Worm (Caenorhabditis elegans) whole organism, late embryonic: Measurements from ENCODE around the gene gldc-1.

Experiments used
- C08G9.2 ChIP-seq: sonication (generic microtip); optimal IDR thresholded peaks from 2 replicates; lab custom pipeline; 2016; ENCODE audit warnings: mild to moderate bottlenecking, missing genetic modification characterization, moderate library complexity, missing compliant biosample characterization
- F13H6.1 ChIP-seq: sonication (generic microtip); optimal IDR thresholded peaks from 2 replicates; lab custom pipeline; 2016; ENCODE audit warnings: missing genetic modification characterization, missing compliant biosample characterization
- K02D7.2 ChIP-seq: sonication (generic microtip); optimal IDR thresholded peaks from 2 replicates; lab custom pipeline; 2017; ENCODE audit warnings: mild to moderate bottlenecking, missing genetic modification characterization, missing compliant biosample characterization
- K09A11.1 ChIP-seq: sonication (generic microtip); optimal IDR thresholded peaks from 2 replicates; lab custom pipeline; 2017; ENCODE audit warnings: antibody characterized with exemption, mild to moderate bottlenecking, missing genetic modification characterization, missing compliant biosample characterization; ENCODE audit not compliant: insufficient read depth
- T23F11.4 ChIP-seq: fragments of 200-800 bp; sonication (Bioruptor generic); optimal IDR thresholded peaks from 2 replicates; lab custom pipeline; 2018; ENCODE audit warnings: mild to moderate bottlenecking, missing genetic modification characterization, missing compliant biosample characterization
- ahr-1 ChIP-seq: sonication (generic microtip); optimal IDR thresholded peaks from 2 replicates; lab custom pipeline; 2016; ENCODE audit warnings: missing genetic modification characterization, missing compliant biosample characterization
- ceh-2 ChIP-seq: sonication (generic microtip); optimal IDR thresholded peaks from 2 replicates; lab custom pipeline; 2016; ENCODE audit warnings: missing genotype, missing genetic modification characterization, missing compliant biosample characterization
- ceh-22 ChIP-seq: sonication (generic microtip); optimal IDR thresholded peaks from 2 replicates; lab custom pipeline; 2017; ENCODE audit warnings: missing biosample characterization, missing genetic modification characterization
- ceh-30 ChIP-seq: fragments of 150-350 bp; optimal IDR thresholded peaks from 2 replicates; lab custom pipeline; 2014; ENCODE audit warnings: missing biosample characterization, missing genetic modification characterization
- ceh-31 ChIP-seq: sonication (generic microtip); optimal IDR thresholded peaks from 2 replicates; lab custom pipeline; 2016; ENCODE audit warnings: missing genetic modification characterization, missing compliant biosample characterization
- ceh-34 ChIP-seq: sonication (generic microtip); optimal IDR thresholded peaks from 2 replicates; lab custom pipeline; 2016; ENCODE audit warnings: mild to moderate bottlenecking, missing genetic modification characterization, missing compliant biosample characterization
- dmd-4 ChIP-seq: sonication (generic microtip); optimal IDR thresholded peaks from 2 replicates; lab custom pipeline; 2016; ENCODE audit warnings: borderline replicate concordance, missing genetic modification characterization, missing compliant biosample characterization
- elt-4 ChIP-seq: sonication (generic microtip); optimal IDR thresholded peaks from 2 replicates; lab custom pipeline; 2016; ENCODE audit warnings: missing genetic modification characterization, missing compliant biosample characterization
- ets-4 ChIP-seq: sonication (generic microtip); optimal IDR thresholded peaks from 2 replicates; lab custom pipeline; 2016; ENCODE audit warnings: missing genetic modification characterization, missing compliant biosample characterization
- fax-1 ChIP-seq: sonication (generic microtip); optimal IDR thresholded peaks from 2 replicates; lab custom pipeline; 2016; ENCODE audit warnings: missing genotype, missing genetic modification characterization, missing compliant biosample characterization
- fkh-10 ChIP-seq: fragments of 150-350 bp; optimal IDR thresholded peaks from 2 replicates; lab custom pipeline; 2014; ENCODE audit warnings: missing biosample characterization, missing genetic modification reagents, missing genetic modification characterization
- fkh-6 ChIP-seq: sonication (generic microtip); optimal IDR thresholded peaks from 2 replicates; lab custom pipeline; 2016; ENCODE audit warnings: missing genetic modification characterization, missing compliant biosample characterization
- gmeb-2 ChIP-seq: sonication (generic microtip); optimal IDR thresholded peaks from 2 replicates; lab custom pipeline; 2016; ENCODE audit warnings: missing genetic modification characterization, inconsistent platforms, missing compliant biosample characterization
- hlh-13 ChIP-seq: fragments of 200-800 bp; sonication (Bioruptor generic); optimal IDR thresholded peaks from 2 replicates; lab custom pipeline; 2018; ENCODE audit warnings: mild to moderate bottlenecking, missing genetic modification characterization, missing compliant biosample characterization
- hlh-15 ChIP-seq: sonication (generic microtip); optimal IDR thresholded peaks from 2 replicates; lab custom pipeline; 2016; ENCODE audit warnings: missing genetic modification characterization, missing compliant biosample characterization
- hlh-8 ChIP-seq: sonication (generic microtip); optimal IDR thresholded peaks from 2 replicates; lab custom pipeline; 2016; ENCODE audit warnings: missing genotype, missing genetic modification characterization, missing compliant biosample characterization
- lim-6 ChIP-seq: sonication (generic microtip); optimal IDR thresholded peaks from 2 replicates; lab custom pipeline; 2016; ENCODE audit warnings: missing genetic modification characterization, missing compliant biosample characterization
- lin-11 ChIP-seq: fragments of 200-800 bp; sonication (Bioruptor generic); optimal IDR thresholded peaks from 2 replicates; lab custom pipeline; 2018; ENCODE audit warnings: mild to moderate bottlenecking, missing genetic modification characterization, missing compliant biosample characterization
- madf-2 ChIP-seq: sonication (generic microtip); optimal IDR thresholded peaks from 2 replicates; lab custom pipeline; 2017; ENCODE audit warnings: missing genetic modification characterization, missing compliant biosample characterization
- nhr-11 ChIP-seq: fragments of 150-350 bp; optimal IDR thresholded peaks from 2 replicates; lab custom pipeline; 2014; ENCODE audit warnings: missing biosample characterization, missing genetic modification characterization
- nhr-232 ChIP-seq: sonication (generic microtip); optimal IDR thresholded peaks from 2 replicates; lab custom pipeline; 2016; ENCODE audit warnings: missing genetic modification characterization, missing compliant biosample characterization
- npax-4 ChIP-seq: sonication (generic microtip); optimal IDR thresholded peaks from 2 replicates; lab custom pipeline; 2016; ENCODE audit warnings: missing genetic modification characterization, missing compliant biosample characterization
- pax-1 ChIP-seq: fragments of 150-350 bp; optimal IDR thresholded peaks from 2 replicates; lab custom pipeline; 2014; ENCODE audit warnings: missing biosample characterization, missing genetic modification characterization
- ref-2 ChIP-seq: sonication (generic microtip); optimal IDR thresholded peaks from 2 replicates; lab custom pipeline; 2016; ENCODE audit warnings: missing genetic modification characterization, missing compliant biosample characterization
- rnt-1 ChIP-seq: sonication (generic microtip); optimal IDR thresholded peaks from 2 replicates; lab custom pipeline; 2016; ENCODE audit warnings: missing genetic modification characterization, missing compliant biosample characterization
- syd-9 ChIP-seq: sonication (generic microtip); optimal IDR thresholded peaks from 2 replicates; lab custom pipeline; 2016; ENCODE audit warnings: mild to moderate bottlenecking, missing genetic modification characterization, moderate library complexity, missing compliant biosample characterization
- tbx-2 ChIP-seq: sonication (generic microtip); optimal IDR thresholded peaks from 2 replicates; lab custom pipeline; 2016; ENCODE audit warnings: missing genetic modification characterization, missing compliant biosample characterization
- tbx-7 ChIP-seq: sonication (generic microtip); optimal IDR thresholded peaks from 2 replicates; lab custom pipeline; 2016; ENCODE audit warnings: missing genotype, missing genetic modification characterization, missing compliant biosample characterization
- ttx-3 ChIP-seq: sonication (generic microtip); optimal IDR thresholded peaks from 2 replicates; lab custom pipeline; 2016; ENCODE audit warnings: missing genetic modification reagents, missing genetic modification characterization, missing compliant biosample characterization

Gene gldc-1

DNA sequence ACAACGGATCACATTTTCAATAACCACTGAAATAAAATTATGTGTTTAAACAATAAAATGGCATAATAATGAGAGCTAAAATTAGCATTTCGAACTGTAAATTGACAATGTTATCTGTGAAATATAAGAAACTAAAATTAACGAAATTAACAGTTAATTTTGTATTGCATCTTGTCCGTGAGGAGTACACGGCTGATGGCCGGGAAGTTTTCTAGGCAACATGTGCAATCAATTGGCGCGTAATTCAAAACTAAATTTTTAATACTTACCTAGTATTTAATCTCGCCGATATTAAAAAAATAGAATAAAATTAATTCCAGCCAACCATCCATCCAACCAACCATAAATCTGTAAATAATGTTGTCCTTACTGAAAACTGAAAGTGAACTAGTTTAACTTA, 11.3 kb downstream of the gldc-1 start (continued):
- TF ChIP-seq ceh-34 (tag; lab: Kevin White, UChicago): peak; percentile 43
- no peak for TF ChIP-seq K09A11.1 (tag; lab: Kevin White, UChicago)
- TF ChIP-seq K02D7.2 (tag; lab: Kevin White, UChicago): no peak
- peak; percentile 92 for TF ChIP-seq ceh-31 (tag; lab: Kevin White, UChicago)
- TF ChIP-seq, all 69 proteins: peak for 24

DNA sequence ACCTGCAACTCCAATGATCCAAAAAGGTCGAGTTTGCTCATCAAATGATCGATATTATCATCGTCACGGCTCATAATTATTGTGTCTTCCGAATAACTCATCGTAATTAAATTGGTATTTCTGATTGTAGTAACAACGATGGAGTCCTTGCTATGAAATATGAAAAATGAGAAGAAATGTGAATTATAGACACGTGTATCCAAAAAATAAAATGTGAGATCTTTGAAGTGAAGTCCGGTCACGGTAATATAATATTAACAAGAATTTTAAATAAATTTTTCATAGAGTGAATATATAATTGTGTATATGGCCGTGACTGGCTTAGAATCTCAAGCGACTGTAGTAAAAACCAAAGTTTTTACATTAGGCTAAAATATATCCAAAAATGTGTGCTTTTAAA, 16.8 kb downstream of the gldc-1 start, which contains the start of gene H12I13.1:
H12I13.1 (minus strand) TSS at position 101 of the 400 bp plus-strand sequence.
- TF ChIP-seq tbx-2 (tag; lab: Kevin White, UChicago) (no peak), tbx-7 (tag; lab: Kevin White, UChicago) (no peak), dmd-4 (tag; lab: Kevin White, UChicago) (no peak)

DNA sequence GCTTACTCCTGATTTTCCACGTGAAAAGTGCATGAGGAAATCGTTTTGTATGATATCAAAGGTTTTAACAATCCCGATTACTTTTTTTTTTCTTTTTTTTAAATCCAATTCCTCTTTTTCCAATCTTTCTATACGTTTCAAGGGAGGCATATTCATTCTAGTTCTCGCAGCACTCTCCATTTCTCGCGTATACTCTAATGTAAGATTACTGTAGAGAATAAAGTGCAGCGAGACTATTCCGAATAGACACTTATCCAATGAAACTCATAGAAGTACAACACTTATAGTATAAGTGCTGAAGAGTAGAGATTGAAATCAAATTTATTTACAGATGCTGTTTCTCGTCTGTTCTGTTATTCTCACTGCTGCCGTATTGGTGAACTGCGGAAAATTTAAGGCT, 27.4 kb downstream of the gldc-1 start, which contains the start of gene H12I13.6:
H12I13.6 (plus strand) TSS at position 301 of the 400 bp plus-strand sequence.
- TF ChIP-seq nhr-232 (tag; lab: Kevin White, UChicago): no peak
- no peak for TF ChIP-seq hlh-13 (GFP tag; lab: Kevin White, UChicago)
- TF ChIP-seq nhr-11 (tag; lab: Kevin White, UChicago): no peak
- no peak for TF ChIP-seq hlh-15
- no peak for TF ChIP-seq madf-2 (tag; lab: Kevin White, UChicago)

DNA sequence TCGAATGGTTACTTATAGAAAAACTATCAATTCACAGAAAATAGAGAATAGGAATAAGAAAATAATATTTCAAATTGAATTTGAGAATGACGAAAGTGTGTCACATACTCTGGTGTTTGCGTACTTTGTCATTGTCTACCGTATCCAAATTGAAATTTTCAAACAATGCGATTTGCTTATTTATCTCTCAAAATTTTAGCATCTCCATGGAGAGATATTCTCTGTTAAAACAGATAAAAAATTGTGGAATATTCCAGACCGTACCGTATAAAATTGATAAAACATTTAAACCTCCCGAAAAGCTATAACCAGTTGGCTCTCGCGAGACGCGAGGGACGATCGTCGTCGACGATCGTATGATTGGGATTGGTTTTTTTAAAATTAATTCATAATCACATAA, 30.5 kb downstream of the gldc-1 start, which contains the start of gene fbf-1:
fbf-1 (minus strand) TSS at position 101 of the 400 bp plus-strand sequence.
- TF ChIP-seq lim-6 (tag; lab: Kevin White, UChicago): no peak
- no peak for TF ChIP-seq ceh-22 (tag; lab: Kevin White, UChicago)

DNA sequence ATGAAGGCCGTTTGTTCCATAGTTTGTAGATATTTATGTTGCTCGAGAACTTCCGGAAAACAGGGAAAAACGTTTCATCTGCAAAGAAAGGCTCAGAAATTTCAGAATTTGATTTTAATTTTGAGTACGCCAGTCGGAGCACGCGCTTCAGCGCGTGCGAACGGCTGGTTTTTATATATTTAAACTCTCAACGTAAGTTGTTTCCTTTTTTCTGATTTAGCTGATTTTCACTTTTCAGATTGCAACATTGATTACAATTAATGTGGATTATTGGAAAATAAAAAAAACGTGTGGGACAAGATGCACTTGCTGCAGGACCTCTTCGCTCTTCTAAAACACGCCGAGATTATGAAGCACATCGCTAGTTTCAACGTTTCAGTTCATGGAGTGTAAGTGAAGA, 32.4 kb downstream of the gldc-1 start, which contains the start of gene F21H12.3:
F21H12.3 (plus strand) TSS at position 301 of the 400 bp plus-strand sequence.
- no peak for TF ChIP-seq F13H6.1 (tag; lab: Kevin White, UChicago)
- no peak for TF ChIP-seq lin-11 (tag; lab: Kevin White, UChicago)

DNA sequence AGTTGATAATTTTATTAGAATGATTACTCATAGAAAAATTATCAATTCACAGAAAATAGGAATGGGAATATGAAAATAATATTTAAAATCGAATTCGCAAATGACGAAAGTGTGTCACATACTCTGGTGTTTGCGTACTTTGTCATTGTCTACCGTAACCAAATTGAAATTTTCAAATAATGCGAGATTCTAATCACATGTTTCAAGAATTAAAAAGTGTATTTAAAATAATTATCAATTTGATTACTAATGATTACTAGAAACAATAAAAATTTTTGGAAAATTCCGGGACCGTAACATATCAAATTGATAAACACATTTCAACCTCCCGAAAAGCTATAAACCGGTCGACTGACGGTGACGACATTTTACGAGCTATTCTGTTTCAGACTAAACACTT, 41.2 kb downstream of the gldc-1 start, which contains the start of the genes fbf-2 and nspg-3:
fbf-2 (minus strand) TSS at position 101 of the 400 bp plus-strand sequence.
nspg-3 (plus strand) TSS at position 388 of the 400 bp plus-strand sequence.
- TF ChIP-seq ref-2: no peak
- no peak for TF ChIP-seq ceh-30 (tag; lab: Kevin White, UChicago)
- no peak for TF ChIP-seq fax-1
- TF ChIP-seq fkh-10: no peak
- no peak for TF ChIP-seq pax-1 (tag; lab: Kevin White, UChicago)
- TF ChIP-seq fkh-6 (tag; lab: Kevin White, UChicago): no peak
- TF ChIP-seq gmeb-2 (tag; lab: Kevin White, UChicago): no peak
- no peak for TF ChIP-seq ets-4 (tag; lab: Kevin White, UChicago)
- no peak for TF ChIP-seq C08G9.2
- no peak for TF ChIP-seq syd-9 (tag; lab: Kevin White, UChicago)
- TF ChIP-seq rnt-1: no peak
- no peak for TF ChIP-seq ceh-2 (tag; lab: Kevin White, UChicago)
- no peak for TF ChIP-seq elt-4 (tag; lab: Kevin White, UChicago)
- TF ChIP-seq ahr-1 (tag; lab: Kevin White, UChicago): no peak
- no peak for TF ChIP-seq npax-4 (tag; lab: Kevin White, UChicago)
- no peak for TF ChIP-seq hlh-8 (tag; lab: Kevin White, UChicago)
- TF ChIP-seq T23F11.4 (GFP tag; lab: Kevin White, UChicago): no peak
- TF ChIP-seq ttx-3 (tag; lab: Kevin White, UChicago): no peak
